Worm (Caenorhabditis elegans): ENCODE results near the gene K07D4.2.
A peak's percentile ranks its signal among the peaks of the same experiment; 100 is the strongest.

The K07D4.2 gene

ce11 chrII:4044349-4044748 lies 947 bp downstream of the K07D4.2 start, which contains the start of gene rpn-11:
Gene rpn-11, minus strand, starts transcription at chrII:4044546.
- TF ChIP-seq mes-4 (tag; optimal IDR thresholded peaks at IDR 0.05) = no peak
- TF ChIP-seq lag-1 (GFP tag; IDR thresholded peaks at IDR 0.05) = no peak
- no peak for TF ChIP-seq nhr-27 (tag; optimal IDR thresholded peaks at IDR 0.05)
- TF ChIP-seq gei-17 (GFP tag; optimal IDR thresholded peaks at IDR 0.05) = peak; percentile 17
- TF ChIP-seq nfya-1 (tag; optimal IDR thresholded peaks at IDR 0.05; ENCODE audit: borderline replicate concordance, insufficient read depth) = no peak
- peak; percentile 56 for TF ChIP-seq unc-130 (GFP tag; optimal IDR thresholded peaks at IDR 0.05)
- TF ChIP-seq dpl-1 (GFP tag; optimal IDR thresholded peaks at IDR 0.05) = peak; percentile 96
- peak; percentile 60 to 91 for TF ChIP-seq let-607 (tag; optimal IDR thresholded peaks at IDR 0.05)
- no peak for TF ChIP-seq sea-2 (GFP tag; IDR thresholded peaks at IDR 0.05)
- TF ChIP-seq F37B4.10 (GFP tag; IDR thresholded peaks at IDR 0.05) = no peak
- peak; percentile 91 for TF ChIP-seq efl-1 (GFP tag; optimal IDR thresholded peaks at IDR 0.05)
- TF ChIP-seq tbx-9 (tag; optimal IDR thresholded peaks at IDR 0.05; ENCODE audit: borderline replicate concordance) = no peak
- no peak for TF ChIP-seq cebp-2 (GFP tag; IDR thresholded peaks at IDR 0.05)
- no peak for TF ChIP-seq let-526 (GFP tag; IDR thresholded peaks at IDR 0.05)
- peak; percentile 87 for TF ChIP-seq nfyb-1 (GFP tag; IDR thresholded peaks at IDR 0.05)
- TF ChIP-seq bed-1 (GFP tag; IDR thresholded peaks at IDR 0.05) = no peak
- no peak for TF ChIP-seq dpff-1 (tag; optimal IDR thresholded peaks at IDR 0.05)
- peak; percentile 93 for TF ChIP-seq madf-6 (GFP tag; IDR thresholded peaks at IDR 0.05)
- TF ChIP-seq Y67H2A.10 (GFP tag; conservative IDR thresholded peaks at IDR 0.05) = peak; percentile 51; the same call in 1 of the 2 replicates
- no peak for TF ChIP-seq T07F8.4 (tag; optimal IDR thresholded peaks at IDR 0.05)
- TF ChIP-seq pha-4 (tag; optimal IDR thresholded peaks at IDR 0.05) = peak; percentile 65
- TF ChIP-seq T26A5.8 (tag; optimal IDR thresholded peaks at IDR 0.05) = no peak
- TF ChIP-seq rec-8 (tag; optimal IDR thresholded peaks at IDR 0.05) = no peak
- no peak for TF ChIP-seq ztf-6 (GFP tag; IDR thresholded peaks at IDR 0.05)
- TF ChIP-seq B0336.3 (GFP tag; IDR thresholded peaks at IDR 0.05) = peak; percentile 68; the same call in 1 of the 2 replicates
- TF ChIP-seq akir-1 (GFP tag; optimal IDR thresholded peaks at IDR 0.05) = no peak
- peak; percentile 66 for TF ChIP-seq tbp1 (GFP tag; optimal IDR thresholded peaks at IDR 0.05)
- no peak for TF ChIP-seq unc-62 (GFP tag; optimal IDR thresholded peaks at IDR 0.05)
- TF ChIP-seq F57C9.4 (tag; optimal IDR thresholded peaks at IDR 0.05) = no peak
- TF ChIP-seq attf-5 (GFP tag; optimal IDR thresholded peaks at IDR 0.05) = peak; percentile 86
- no peak for TF ChIP-seq F49E8.2 (tag; optimal IDR thresholded peaks at IDR 0.05; ENCODE audit: insufficient read depth)
- peak; percentile 85 for TF ChIP-seq K11D2.4 (GFP tag; IDR thresholded peaks at IDR 0.05)
- TF ChIP-seq lir-1 (GFP tag; conservative IDR thresholded peaks at IDR 0.05) = peak; percentile 71
- TF ChIP-seq him-1 (tag; optimal IDR thresholded peaks at IDR 0.05) = peak; percentile 29
- no peak for TF ChIP-seq hrde-1 (tag; optimal IDR thresholded peaks at IDR 0.05; ENCODE audit: borderline replicate concordance)
- no peak for TF ChIP-seq ceh-79 (tag; optimal IDR thresholded peaks at IDR 0.05)
- no peak for TF ChIP-seq somi-1 (GFP tag; optimal IDR thresholded peaks at IDR 0.05)
- TF ChIP-seq mxl-1 (tag; optimal IDR thresholded peaks at IDR 0.05) = no peak
- TF ChIP-seq ceh-100 (GFP tag; IDR thresholded peaks at IDR 0.05) = peak; percentile 41; the same call in 1 of the 2 replicates
- no peak for TF ChIP-seq ztf-3 (GFP tag; optimal IDR thresholded peaks at IDR 0.05)
- no peak for TF ChIP-seq snpc-1.1 (tag; optimal IDR thresholded peaks at IDR 0.05; ENCODE audit: insufficient read depth)
- peak; percentile 40 for TF ChIP-seq repo-1 (tag; optimal IDR thresholded peaks at IDR 0.05)
- peak; percentile 80 for TF ChIP-seq tlf-1 (GFP tag; optimal IDR thresholded peaks at IDR 0.05)
- TF ChIP-seq mcd-1 (GFP tag; IDR thresholded peaks at IDR 0.05) = peak; percentile 91
- TF ChIP-seq attf-6 (GFP tag; IDR thresholded peaks at IDR 0.05) = peak; percentile 49; the same call in 1 of the 2 replicates
- TF ChIP-seq pbrm-1 (GFP tag; IDR thresholded peaks at IDR 0.05) = peak; percentile 74
- TF ChIP-seq B0035.1 (tag; optimal IDR thresholded peaks at IDR 0.05) = no peak
- no peak for TF ChIP-seq aptf-3 (GFP tag; IDR thresholded peaks at IDR 0.05)
- TF ChIP-seq lin-54 (GFP tag; optimal IDR thresholded peaks at IDR 0.05) = peak; percentile 98
